Fruit fly (Drosophila melanogaster): ENCODE measurements around the gene CG34353.

DNA sequence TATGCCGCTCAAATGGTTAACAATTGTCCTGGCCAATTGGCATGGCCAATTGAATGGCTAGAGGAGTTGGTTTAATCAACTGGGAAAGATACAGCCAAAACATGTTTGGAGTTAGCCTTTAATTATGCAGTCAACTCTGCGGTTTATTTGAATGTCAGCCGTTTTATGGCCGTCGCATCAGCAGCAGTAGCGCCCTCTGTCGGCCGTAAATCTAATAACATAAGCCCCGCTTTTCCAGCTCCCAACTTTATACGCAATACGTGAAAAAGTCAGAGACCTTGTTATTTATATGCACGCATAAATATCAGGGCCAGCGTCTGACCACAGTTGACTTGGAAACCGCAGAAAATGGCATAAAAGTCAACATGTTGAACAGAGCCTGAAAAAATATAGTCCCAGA lies 61.8 kb downstream of the CG34353 start:
- TF ChIP-seq lola (GFP tag; optimal IDR thresholded peaks at IDR 0.05) (no peak), Abd-B (GFP tag; optimal IDR thresholded peaks at IDR 0.05) (no peak), sage (GFP tag; optimal IDR thresholded peaks at IDR 0.05) (no peak), foxo (GFP tag; optimal IDR thresholded peaks at IDR 0.05) (no peak), Rel (GFP tag; optimal IDR thresholded peaks at IDR 0.05) (no peak), Rel (tag; optimal IDR thresholded peaks at IDR 0.05) (no peak), Dfd (GFP tag; optimal IDR thresholded peaks at IDR 0.05) (no peak), dl (GFP tag; optimal IDR thresholded peaks at IDR 0.05; ENCODE audit: insufficient read depth in 1 of 2, partially characterized antibody in 2 of 2) (no peak), fru (GFP tag; optimal IDR thresholded peaks at IDR 0.05) (no peak), Hr83 (GFP tag; optimal IDR thresholded peaks at IDR 0.05; ENCODE audit: poor library complexity, severe bottlenecking) (no peak), Hr78 (GFP tag; optimal IDR thresholded peaks at IDR 0.05) (no peak), psq (GFP tag; optimal IDR thresholded peaks at IDR 0.05) (no peak), h (GFP tag; optimal IDR thresholded peaks at IDR 0.05) (no peak), Myc (optimal IDR thresholded peaks at IDR 0.05) (no peak)

Data from whole organism, wandering third instar larva.